Worm (Caenorhabditis elegans): ENCODE measurements around the gene C35D6.4.

Gene C35D6.4

DNA sequence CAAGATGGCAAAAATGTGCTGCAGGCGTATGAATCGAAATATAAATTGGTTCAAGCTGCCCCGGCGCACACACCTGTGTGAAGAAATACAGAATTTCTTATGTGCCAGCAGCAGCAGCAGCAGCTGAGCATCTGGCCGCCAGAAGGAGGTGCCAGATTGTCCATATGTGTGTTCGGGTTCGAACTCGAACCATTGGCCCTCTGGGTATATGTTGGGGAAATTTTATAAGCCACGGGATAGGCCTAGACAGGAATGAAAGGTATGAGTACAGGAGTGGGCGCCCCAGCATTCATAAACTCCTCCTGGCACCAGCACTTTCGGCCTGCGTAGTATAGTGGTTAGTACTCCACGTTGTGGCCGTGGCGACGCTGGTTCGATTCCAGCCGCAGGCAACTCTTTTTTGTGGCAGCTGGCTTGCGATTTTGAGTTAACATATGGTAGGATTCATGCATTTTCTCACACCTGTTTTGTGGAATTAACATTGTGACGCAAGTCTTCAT lies 37.4 kb downstream of the C35D6.4 start (continued):
- TF ChIP-seq rpc-1 (optimal IDR thresholded peaks at IDR 0.05) (peak; percentile 68), rpc-1 (tag; optimal IDR thresholded peaks at IDR 0.05) (peak; percentile 74), tlf-1 (GFP tag; optimal IDR thresholded peaks at IDR 0.05) (no peak), lag-1 (GFP tag; IDR thresholded peaks at IDR 0.05) (no peak), snpc-1.3 (tag; optimal IDR thresholded peaks at IDR 0.05; ENCODE audit: insufficient read depth) (peak; percentile 54), hrde-1 (tag; optimal IDR thresholded peaks at IDR 0.05; ENCODE audit: borderline replicate concordance) (no peak), egl-18 (GFP tag; IDR thresholded peaks at IDR 0.05) (no peak), ztf-25 (GFP tag; IDR thresholded peaks at IDR 0.05) (0 out of 2 replicates have a peak, but pooled peaks have one; percentile 50), cebp-2 (GFP tag; IDR thresholded peaks at IDR 0.05) (no peak), dpl-1 (GFP tag; optimal IDR thresholded peaks at IDR 0.05) (no peak), let-607 (tag; optimal IDR thresholded peaks at IDR 0.05) (no peak), Y79H2A.3 (GFP tag; conservative IDR thresholded peaks at IDR 0.05) (no peak), Y53G8AR.9 (GFP tag; conservative IDR thresholded peaks at IDR 0.05) (0 out of 2 replicates have a peak, but pooled peaks have one; percentile 59), attf-5 (GFP tag; optimal IDR thresholded peaks at IDR 0.05) (peak; percentile 57), ceh-27 (GFP tag; optimal IDR thresholded peaks at IDR 0.05) (peak; percentile 4), lsy-27 (tag; optimal IDR thresholded peaks at IDR 0.05; ENCODE audit: borderline replicate concordance, insufficient read depth) (peak; percentile 18), akir-1 (GFP tag; optimal IDR thresholded peaks at IDR 0.05) (no peak), F37B4.10 (GFP tag; IDR thresholded peaks at IDR 0.05) (no peak), rcor-1 (GFP tag; IDR thresholded peaks at IDR 0.05) (0 out of 2 replicates have a peak, but pooled peaks have one; percentile 25), hmg-1.2 (GFP tag; IDR thresholded peaks at IDR 0.05) (peak; percentile 69), hlh-12 (tag; optimal IDR thresholded peaks at IDR 0.05) (no peak), lir-1 (GFP tag; conservative IDR thresholded peaks at IDR 0.05) (no peak), ceh-40 (GFP tag; IDR thresholded peaks at IDR 0.05) (no peak), ceh-58 (GFP tag; IDR thresholded peaks at IDR 0.05) (no peak), unc-130 (GFP tag; optimal IDR thresholded peaks at IDR 0.05) (no peak), lin-40 (tag; optimal IDR thresholded peaks at IDR 0.05) (peak; percentile 24), F23B12.7 (tag; optimal IDR thresholded peaks at IDR 0.05; ENCODE audit: insufficient read depth) (no peak), F49E8.2 (tag; optimal IDR thresholded peaks at IDR 0.05; ENCODE audit: insufficient read depth) (peak; percentile 23), Y67H2A.10 (GFP tag; conservative IDR thresholded peaks at IDR 0.05) (no peak), bed-2 (GFP tag; IDR thresholded peaks at IDR 0.05) (no peak), ztf-26 (tag; optimal IDR thresholded peaks at IDR 0.05) (peak; percentile 1), ama-1 (optimal IDR thresholded peaks at IDR 0.05) (no peak), ama-1 (GFP tag; optimal IDR thresholded peaks at IDR 0.05) (peak; percentile 4 to 32), madf-8 (GFP tag; conservative IDR thresholded peaks at IDR 0.05) (no peak), nhr-80 (tag; optimal IDR thresholded peaks at IDR 0.05) (no peak), C06A6.2 (GFP tag; conservative IDR thresholded peaks at IDR 0.05) (no peak), ccch-3 (GFP tag; optimal IDR thresholded peaks at IDR 0.05) (no peak), hlh-26 (GFP tag; conservative IDR thresholded peaks at IDR 0.05) (no peak), ZK185.1 (tag; optimal IDR thresholded peaks at IDR 0.05; ENCODE audit: poor library complexity, severe bottlenecking) (peak; percentile 58), atf-7 (tag; optimal IDR thresholded peaks at IDR 0.05) (no peak), T26A5.8 (tag; optimal IDR thresholded peaks at IDR 0.05) (no peak), ceh-79 (tag; optimal IDR thresholded peaks at IDR 0.05) (no peak), nhr-90 (tag; optimal IDR thresholded peaks at IDR 0.05) (peak; percentile 55), F22D6.2 (tag; optimal IDR thresholded peaks at IDR 0.05) (no peak), K12H6.12 (tag; optimal IDR thresholded peaks at IDR 0.05) (no peak), fkh-3 (tag; optimal IDR thresholded peaks at IDR 0.05) (no peak), snpc-1.1 (tag; optimal IDR thresholded peaks at IDR 0.05; ENCODE audit: insufficient read depth) (no peak), rec-8 (tag; optimal IDR thresholded peaks at IDR 0.05) (peak in 1 of 2 experiments; percentile 7)

Measured in whole organism, young adult.